Fruit fly (Drosophila melanogaster): ENCODE data around the gene CG43056.
A peak's percentile ranks its signal among the peaks of the same experiment; 100 is the strongest.

Gene CG43056

dm6 chr2L:4416089-4416488 is 21.5 kb upstream of the CG43056 start (continued):
- TF ChIP-seq acj6 (GFP tag; optimal IDR thresholded peaks at IDR 0.05), result peak; percentile 23
- TF ChIP-seq CG7368 (GFP tag; optimal IDR thresholded peaks at IDR 0.05), result peak; percentile 33
- peak; percentile 53 for TF ChIP-seq Eip75B (GFP tag; optimal IDR thresholded peaks at IDR 0.05)
- TF ChIP-seq CG16779 (tag; optimal IDR thresholded peaks at IDR 0.05), result no peak
- TF ChIP-seq pdm3 (GFP tag; optimal IDR thresholded peaks at IDR 0.05), result peak; percentile 48
- TF ChIP-seq CG6792 (GFP tag; optimal IDR thresholded peaks at IDR 0.05), result peak; percentile 26
- no peak for TF ChIP-seq CG8319 (GFP tag; optimal IDR thresholded peaks at IDR 0.05)
- TF ChIP-seq lz (GFP tag; optimal IDR thresholded peaks at IDR 0.05), result peak; percentile 10

DNA sequence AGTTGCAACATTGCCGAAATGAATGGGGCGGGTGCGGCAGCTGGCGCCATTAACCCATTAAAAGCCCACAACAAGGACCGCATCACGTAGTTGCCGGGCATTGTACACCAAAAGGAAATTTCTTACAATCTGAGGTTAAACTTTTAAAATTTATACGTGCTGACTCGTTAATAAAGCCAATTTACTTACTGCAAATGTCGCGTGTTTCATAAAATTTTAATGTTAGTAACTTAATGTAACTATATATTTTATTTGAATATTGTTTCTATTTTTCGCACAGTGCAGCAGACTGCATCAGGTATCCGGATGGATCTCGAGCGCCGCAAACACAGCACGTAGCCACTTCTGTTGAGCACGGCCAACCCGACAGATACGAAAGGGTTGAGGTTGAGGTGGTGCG is 20.7 kb upstream of the CG43056 start:
- TF ChIP-seq CG6808 (GFP tag; optimal IDR thresholded peaks at IDR 0.05) (peak; percentile 31), fd85E (GFP tag; optimal IDR thresholded peaks at IDR 0.05) (no peak), dsx (GFP tag; optimal IDR thresholded peaks at IDR 0.05; ENCODE audit: poor library complexity, severe bottlenecking) (peak; percentile 55), pdm3 (GFP tag; optimal IDR thresholded peaks at IDR 0.05) (peak; percentile 31), Hr39 (GFP tag; optimal IDR thresholded peaks at IDR 0.05) (no peak), Blimp-1 (GFP tag; optimal IDR thresholded peaks at IDR 0.05) (no peak), OdsH (GFP tag; optimal IDR thresholded peaks at IDR 0.05) (peak; percentile 33), lz (GFP tag; optimal IDR thresholded peaks at IDR 0.05) (peak; percentile 24), acj6 (GFP tag; optimal IDR thresholded peaks at IDR 0.05) (peak; percentile 31), CG8119 (GFP tag; IDR thresholded peaks at IDR 0.05) (peak; percentile 41; the same call in 1 of the 3 replicates), Hr38 (GFP tag; optimal IDR thresholded peaks at IDR 0.05) (no peak), CG32006 (GFP tag; optimal IDR thresholded peaks at IDR 0.05) (peak; percentile 51), CG6854 (GFP tag; optimal IDR thresholded peaks at IDR 0.05) (no peak), Eip78C (GFP tag) (peak; percentile 82), CG3032 (tag; optimal IDR thresholded peaks at IDR 0.05) (peak; percentile 59), Ets21C (GFP tag; optimal IDR thresholded peaks at IDR 0.05) (no peak), CG10631 (GFP tag; optimal IDR thresholded peaks at IDR 0.05) (peak; percentile 37), Sox15 (GFP tag; optimal IDR thresholded peaks at IDR 0.05) (no peak), CG10669 (GFP tag; optimal IDR thresholded peaks at IDR 0.05) (peak; percentile 61), CG15336 (GFP tag; IDR thresholded peaks at IDR 0.05) (peak; percentile 51), Smox (GFP tag; optimal IDR thresholded peaks at IDR 0.05) (peak; percentile 4), svp (GFP tag) (peak; percentile 66), CG7368 (GFP tag; optimal IDR thresholded peaks at IDR 0.05) (no peak), CG9139 (GFP tag; optimal IDR thresholded peaks at IDR 0.05) (peak; percentile 20), Met (GFP tag; optimal IDR thresholded peaks at IDR 0.05) (peak; percentile 43), CG11762 (GFP tag; optimal IDR thresholded peaks at IDR 0.05; ENCODE audit: insufficient read depth) (no peak), vri (GFP tag; optimal IDR thresholded peaks at IDR 0.05) (no peak), Hr4 (GFP tag; optimal IDR thresholded peaks at IDR 0.05) (peak; percentile 28), CG6792 (GFP tag; optimal IDR thresholded peaks at IDR 0.05) (peak; percentile 20), Sox14 (GFP tag; optimal IDR thresholded peaks at IDR 0.05) (no peak), CG34406 (GFP tag; optimal IDR thresholded peaks at IDR 0.05) (peak; percentile 4), dac (GFP tag; optimal IDR thresholded peaks at IDR 0.05) (no peak), CG4318 (GFP tag; optimal IDR thresholded peaks at IDR 0.05) (peak; percentile 33), Gug (GFP tag; IDR thresholded peaks at IDR 0.05) (0 out of 2 replicates have a peak, but pooled peaks have one; percentile 21), Sox102F (GFP tag; optimal IDR thresholded peaks at IDR 0.05) (no peak), Lpt (GFP tag; optimal IDR thresholded peaks at IDR 0.05) (no peak), eg (GFP tag; IDR thresholded peaks at IDR 0.05) (peak; percentile 51; the same call in 2 of the 3 replicates), achi (GFP tag; optimal IDR thresholded peaks at IDR 0.05) (peak; percentile 40), cyc (GFP tag; optimal IDR thresholded peaks at IDR 0.05) (peak; percentile 18), CG1621 (tag; optimal IDR thresholded peaks at IDR 0.05) (peak; percentile 26), CG6163 (GFP tag; IDR thresholded peaks at IDR 0.05) (peak; percentile 48; the same call in 1 of the 3 replicates), salr (GFP tag; optimal IDR thresholded peaks at IDR 0.05) (no peak), net (GFP tag; optimal IDR thresholded peaks at IDR 0.05) (no peak), CG16779 (tag; optimal IDR thresholded peaks at IDR 0.05) (peak; percentile 19), CG8319 (GFP tag; optimal IDR thresholded peaks at IDR 0.05) (peak; percentile 25), CG8632 (GFP tag; optimal IDR thresholded peaks at IDR 0.05) (peak; percentile 32), ss (GFP tag; optimal IDR thresholded peaks at IDR 0.05) (peak; percentile 24 to 60), CG11902 (GFP tag; optimal IDR thresholded peaks at IDR 0.05) (no peak)

Measured in whole organism, prepupa.